Worm (Caenorhabditis elegans) whole organism, L2 larva: ENCODE measurements around the gene acy-3.
A peak's percentile ranks its signal among the peaks of the same experiment; 100 is the strongest.

Experiments used
- C34F6.9 ChIP-seq: fragments of 150-350 bp; optimal IDR thresholded peaks from 2 replicates; lab custom pipeline; 2014; ENCODE audit warnings: missing biosample characterization, missing genetic modification characterization
- F13H6.1 ChIP-seq: sonication (generic microtip); optimal IDR thresholded peaks from 2 replicates; lab custom pipeline; 2016; ENCODE audit warnings: missing genetic modification characterization, missing compliant biosample characterization
- R02D3.7 ChIP-seq: fragments of 150-350 bp; optimal IDR thresholded peaks from 2 replicates; lab custom pipeline; 2014; ENCODE audit warnings: missing biosample characterization, missing genetic modification characterization
- Y55F3AM.14 ChIP-seq: fragments of 200-800 bp; sonication (Bioruptor generic); optimal IDR thresholded peaks from 2 replicates; lab custom pipeline; 2018; ENCODE audit warnings: mild to moderate bottlenecking, missing genetic modification characterization, missing compliant biosample characterization
- ZK546.5 ChIP-seq: sonication (generic microtip); optimal IDR thresholded peaks from 2 replicates; lab custom pipeline; 2017; ENCODE audit warnings: missing biosample characterization, missing genetic modification characterization
- alr-1 ChIP-seq: fragments of 150-350 bp; optimal IDR thresholded peaks from 2 replicates; lab custom pipeline; 2014; ENCODE audit warnings: missing biosample characterization, missing genetic modification characterization
- aly-2 ChIP-seq: fragments of 150-350 bp; optimal IDR thresholded peaks from 2 replicates; lab custom pipeline; 2014; ENCODE audit warnings: missing biosample characterization, missing genetic modification characterization
- ama-1 ChIP-seq: fragments of 150-350 bp; optimal IDR thresholded peaks from 2 replicates; lab custom pipeline; 2018; ENCODE audit warnings: inconsistent platforms
- blmp-1 ChIP-seq: sonication (generic microtip); optimal IDR thresholded peaks from 2 replicates; lab custom pipeline; 2017; ENCODE audit warnings: missing genetic modification characterization, mild to moderate bottlenecking, missing compliant biosample characterization, antibody characterized with exemption, moderate library complexity; ENCODE audit not compliant: insufficient read depth
- ceh-16 ChIP-seq: fragments of 150-350 bp; optimal IDR thresholded peaks from 2 replicates; lab custom pipeline; 2014; ENCODE audit warnings: missing biosample characterization, missing genetic modification characterization
- ceh-82 ChIP-seq: fragments of 150-350 bp; optimal IDR thresholded peaks from 2 replicates; lab custom pipeline; 2014; ENCODE audit warnings: missing biosample characterization, missing genetic modification characterization
- crh-2 ChIP-seq: sonication (generic microtip); optimal IDR thresholded peaks from 2 replicates; lab custom pipeline; 2017; ENCODE audit warnings: missing biosample characterization, missing genetic modification characterization
- dmd-4 ChIP-seq: sonication (generic microtip); optimal IDR thresholded peaks from 2 replicates; lab custom pipeline; 2017; ENCODE audit warnings: missing biosample characterization, missing genetic modification characterization
- egl-27 ChIP-seq: sonication (generic microtip); optimal IDR thresholded peaks from 3 replicates; lab custom pipeline; 2017; ENCODE audit warnings: missing biosample characterization, missing genetic modification reagents, missing genetic modification characterization
- elt-1 ChIP-seq: fragments of 150-350 bp; optimal IDR thresholded peaks from 2 replicates; lab custom pipeline; 2014; ENCODE audit warnings: missing biosample characterization, missing genetic modification characterization
- elt-3 ChIP-seq: sonication (generic microtip); optimal IDR thresholded peaks from 2 replicates; lab custom pipeline; 2017; ENCODE audit warnings: missing biosample characterization, missing genetic modification characterization
- fos-1 ChIP-seq: fragments of 150-350 bp; optimal IDR thresholded peaks from 2 replicates; lab custom pipeline; 2014; ENCODE audit warnings: missing biosample characterization, missing genetic modification characterization
- gmeb-1 ChIP-seq: fragments of 150-350 bp; optimal IDR thresholded peaks from 2 replicates; lab custom pipeline; 2014; ENCODE audit warnings: missing biosample characterization, missing genetic modification characterization
- lin-11 ChIP-seq: fragments of 150-350 bp; sonication (generic microtip); optimal IDR thresholded peaks from 2 replicates; lab custom pipeline; 2014; ENCODE audit warnings: missing biosample characterization, missing genetic modification characterization, inconsistent platforms, mixed read lengths
- lin-13 ChIP-seq: fragments of 150-350 bp; optimal IDR thresholded peaks from 2 replicates; lab custom pipeline; 2014; ENCODE audit warnings: missing biosample characterization, missing genetic modification reagents, missing genetic modification characterization
- lin-39 ChIP-seq: fragments of 150-350 bp; optimal IDR thresholded peaks from 2 replicates; lab custom pipeline; 2014; ENCODE audit warnings: missing biosample characterization, missing genetic modification reagents, missing genetic modification characterization
- lsy-2 ChIP-seq, 2 experiments: fragments of 150-350 bp in 1 of 2; sonication (generic microtip) in 1 of 2; optimal IDR thresholded peaks; 2 replicates each; lab custom pipeline; 2014 to 2017; ENCODE audit warnings: missing biosample characterization in 2 of 2, missing genetic modification characterization in 2 of 2
- mab-5 ChIP-seq: fragments of 150-350 bp; optimal IDR thresholded peaks from 2 replicates; lab custom pipeline; 2014; ENCODE audit warnings: missing biosample characterization, missing genetic modification characterization
- mbf-1 ChIP-seq: sonication (generic microtip); optimal IDR thresholded peaks from 2 replicates; lab custom pipeline; 2017; ENCODE audit warnings: missing biosample characterization, missing genetic modification characterization
- mdl-1 ChIP-seq, 2 experiments: fragments of 150-350 bp in 1 of 2; sonication (generic microtip) in 1 of 2; optimal IDR thresholded peaks; 2 replicates each; lab custom pipeline; 2017; ENCODE audit warnings: missing biosample characterization in 2 of 2, missing genetic modification characterization in 2 of 2
- nhr-10 ChIP-seq: sonication (generic microtip); optimal IDR thresholded peaks from 2 replicates; lab custom pipeline; 2017; ENCODE audit warnings: missing biosample characterization, missing genetic modification characterization
- nhr-11 ChIP-seq: fragments of 150-350 bp; optimal IDR thresholded peaks from 2 replicates; lab custom pipeline; 2014; ENCODE audit warnings: missing biosample characterization, missing genetic modification characterization
- nhr-21 ChIP-seq: fragments of 150-350 bp; optimal IDR thresholded peaks from 2 replicates; lab custom pipeline; 2014; ENCODE audit warnings: missing biosample characterization, missing genetic modification characterization
- nhr-23 ChIP-seq: fragments of 150-350 bp; optimal IDR thresholded peaks from 2 replicates; lab custom pipeline; 2014; ENCODE audit warnings: missing biosample characterization, missing genetic modification reagents, missing genetic modification characterization
- nhr-237 ChIP-seq: fragments of 150-350 bp; optimal IDR thresholded peaks from 2 replicates; lab custom pipeline; 2014; ENCODE audit warnings: missing biosample characterization, missing genetic modification characterization
- nhr-25 ChIP-seq: fragments of 150-350 bp; sonication (generic microtip); optimal IDR thresholded peaks from 3 replicates; lab custom pipeline; 2014; ENCODE audit warnings: missing biosample characterization, missing genetic modification characterization
- nhr-6 ChIP-seq: fragments of 150-350 bp; optimal IDR thresholded peaks from 2 replicates; lab custom pipeline; 2014; ENCODE audit warnings: missing biosample characterization, missing genetic modification characterization
- peb-1 ChIP-seq: fragments of 150-350 bp; optimal IDR thresholded peaks from 2 replicates; lab custom pipeline; 2014; ENCODE audit warnings: missing biosample characterization, missing genetic modification characterization
- sem-4 ChIP-seq: fragments of 150-350 bp; optimal IDR thresholded peaks from 2 replicates; lab custom pipeline; 2014; ENCODE audit warnings: missing biosample characterization, missing genetic modification reagents, missing genetic modification characterization
- skn-1 ChIP-seq: sonication (generic microtip); optimal IDR thresholded peaks from 2 replicates; lab custom pipeline; 2017; ENCODE audit warnings: missing biosample characterization, missing genetic modification characterization
- sma-3 ChIP-seq: sonication (generic microtip); optimal IDR thresholded peaks from 2 replicates; lab custom pipeline; 2016; ENCODE audit warnings: missing genetic modification reagents, missing genetic modification characterization, missing compliant biosample characterization
- sma-9 ChIP-seq, 2 experiments: fragments of 150-350 bp in 1 of 2; sonication (generic microtip) in 1 of 2; optimal IDR thresholded peaks; 2 replicates each; lab custom pipeline; 2014 to 2016; ENCODE audit warnings: missing genetic modification characterization in 2 of 2, mild to moderate bottlenecking in 1 of 2, missing biosample characterization in 1 of 2, missing compliant biosample characterization in 1 of 2, missing genetic modification reagents in 1 of 2, moderate library complexity in 1 of 2
- snpc-4 ChIP-seq: fragments of 150-350 bp; optimal IDR thresholded peaks from 2 replicates; lab custom pipeline; 2014; ENCODE audit warnings: missing biosample characterization, missing genetic modification characterization
- unc-39 ChIP-seq: fragments of 150-350 bp; optimal IDR thresholded peaks from 2 replicates; lab custom pipeline; 2014; ENCODE audit warnings: missing biosample characterization, missing genetic modification characterization
- unc-55 ChIP-seq: fragments of 150-350 bp; sonication (generic microtip); optimal IDR thresholded peaks from 3 replicates; lab custom pipeline; 2014; ENCODE audit warnings: missing biosample characterization, missing genetic modification reagents, missing genetic modification characterization
- unc-62 ChIP-seq: fragments of 150-350 bp; optimal IDR thresholded peaks from 2 replicates; lab custom pipeline; 2014; ENCODE audit warnings: missing biosample characterization, missing genetic modification reagents, missing genetic modification characterization
- zag-1 ChIP-seq: fragments of 150-350 bp; optimal IDR thresholded peaks from 2 replicates; lab custom pipeline; 2014; ENCODE audit warnings: missing biosample characterization, missing genetic modification characterization
- ztf-1 ChIP-seq: fragments of 200-800 bp; sonication (Bioruptor generic); conservative IDR thresholded peaks from 2 replicates; pipeline ENCODE4 v1.3.6; 2022; ENCODE audit warnings: missing genetic modification characterization, missing compliant biosample characterization
- ztf-11 ChIP-seq: sonication (generic microtip); optimal IDR thresholded peaks from 2 replicates; lab custom pipeline; 2017; ENCODE audit warnings: missing biosample characterization, missing genetic modification characterization
- ztf-4 ChIP-seq: fragments of 150-350 bp; optimal IDR thresholded peaks from 2 replicates; lab custom pipeline; 2014; ENCODE audit warnings: missing biosample characterization, missing genetic modification characterization

acy-3 gene

ce11 chrIII:3834800-3835271, 48.6 kb upstream of the acy-3 start, which contains the start of gene cyp-25A2:
Gene cyp-25A2 (plus strand): TSS chrIII:3835221.
- TF ChIP-seq zag-1 (tag; lab: Kevin White, UChicago) (no peak), ztf-11 (no peak), lin-39 (tag; lab: Kevin White, UChicago) (no peak), sma-9 (GFP tag; optimal IDR thresholded peaks at IDR 0.05; lab: Kevin White, UChicago) (peak; percentile 66), sma-9 (tag; optimal IDR thresholded peaks at IDR 0.05; lab: Kevin White, UChicago) (no peak), ama-1 (lab: Kevin White, UChicago) (no peak), F13H6.1 (peak; percentile 27), dmd-4 (tag; lab: Kevin White, UChicago) (no peak), nhr-11 (tag; lab: Kevin White, UChicago) (no peak), unc-55 (GFP tag; lab: Kevin White, UChicago) (no peak), nhr-23 (no peak), fos-1 (tag; lab: Kevin White, UChicago) (peak; percentile 90), ceh-82 (no peak), ceh-16 (tag; lab: Kevin White, UChicago) (no peak), lsy-2 (tag; optimal IDR thresholded peaks at IDR 0.05; lab: Kevin White, UChicago) (no peak), egl-27 (tag; lab: Kevin White, UChicago) (no peak), crh-2 (tag; lab: Kevin White, UChicago) (peak; percentile 29), nhr-237 (tag; lab: Kevin White, UChicago) (no peak), elt-3 (tag; lab: Kevin White, UChicago) (no peak), lin-13 (GFP tag; lab: Kevin White, UChicago) (no peak), nhr-21 (tag; lab: Kevin White, UChicago) (no peak), unc-62 (GFP tag; lab: Kevin White, UChicago) (no peak), elt-1 (tag; lab: Kevin White, UChicago) (no peak), alr-1 (tag; lab: Kevin White, UChicago) (no peak), nhr-25 (no peak), R02D3.7 (tag; lab: Kevin White, UChicago) (no peak), C34F6.9 (tag; lab: Kevin White, UChicago) (no peak), aly-2 (no peak), nhr-6 (no peak), nhr-10 (tag; lab: Kevin White, UChicago) (no peak), ZK546.5 (no peak), Y55F3AM.14 (no peak), sem-4 (no peak), mdl-1 (tag; optimal IDR thresholded peaks at IDR 0.05; lab: Kevin White, UChicago) (no peak), sma-3 (no peak)

ce11 chrIII:3832291-3832690, 46.0 kb upstream of the acy-3 start, which contains the start of gene cyp-25A1:
Gene cyp-25A1 (plus strand): TSS chrIII:3832591.
- TF ChIP-seq ztf-4 (no peak), zag-1 (tag; lab: Kevin White, UChicago) (no peak), nhr-23 (no peak), peb-1 (no peak), ceh-16 (tag; lab: Kevin White, UChicago) (no peak), nhr-237 (tag; lab: Kevin White, UChicago) (no peak), C34F6.9 (tag; lab: Kevin White, UChicago) (no peak), sma-3 (no peak), sem-4 (no peak), mbf-1 (tag; lab: Kevin White, UChicago) (no peak), unc-39 (tag; lab: Kevin White, UChicago) (no peak), lin-11 (no peak), unc-62 (GFP tag; lab: Kevin White, UChicago) (no peak), nhr-6 (no peak), elt-1 (tag; lab: Kevin White, UChicago) (no peak), aly-2 (no peak), blmp-1 (tag; lab: Kevin White, UChicago) (no peak), ztf-1 (GFP tag; lab: Robert Waterston, UW) (no peak)

ce11 chrIII:3831798-3832197, 45.5 kb upstream of the acy-3 start:
- no peak for TF ChIP-seq mab-5 (tag; lab: Kevin White, UChicago)
- TF ChIP-seq skn-1 (tag; lab: Kevin White, UChicago), result no peak
- no peak for TF ChIP-seq peb-1
- TF ChIP-seq Y55F3AM.14, result no peak
- no peak for TF ChIP-seq nhr-6
- no peak for TF ChIP-seq fos-1 (tag; lab: Kevin White, UChicago)
- no peak for TF ChIP-seq snpc-4 (tag; lab: Kevin White, UChicago)
- no peak for TF ChIP-seq ceh-82
- TF ChIP-seq ztf-11, result no peak
- no peak for TF ChIP-seq C34F6.9 (tag; lab: Kevin White, UChicago)
- TF ChIP-seq mbf-1 (tag; lab: Kevin White, UChicago), result no peak
- TF ChIP-seq lin-39 (tag; lab: Kevin White, UChicago), result no peak
- TF ChIP-seq nhr-237 (tag; lab: Kevin White, UChicago), result no peak
- no peak for TF ChIP-seq lsy-2 (tag; optimal IDR thresholded peaks at IDR 0.05; lab: Kevin White, UChicago)
- no peak for TF ChIP-seq gmeb-1 (tag; lab: Kevin White, UChicago)
